Worm (Caenorhabditis elegans) whole organism, L1 larva: ENCODE results near the gene T13H5.8.
A peak's percentile ranks its signal among the peaks of the same experiment; 100 is the strongest.

Experiments used
- C04F5.9 ChIP-seq: sonication (generic microtip); optimal IDR thresholded peaks from 2 replicates; lab custom pipeline; 2016; ENCODE audit warnings: missing genetic modification characterization, missing compliant biosample characterization
- C34B4.2 ChIP-seq: sonication (generic microtip); optimal IDR thresholded peaks from 2 replicates; lab custom pipeline; 2017; ENCODE audit warnings: mild to moderate bottlenecking, missing genetic modification characterization, missing compliant biosample characterization
- F16B12.6 ChIP-seq: fragments of 150-350 bp; optimal IDR thresholded peaks from 2 replicates; lab custom pipeline; 2014; ENCODE audit warnings: missing biosample characterization, missing genetic modification characterization
- aha-1 ChIP-seq: fragments of 150-350 bp; optimal IDR thresholded peaks from 2 replicates; lab custom pipeline; 2014; ENCODE audit warnings: missing biosample characterization, missing genetic modification characterization
- blmp-1 ChIP-seq: fragments of 150-350 bp; optimal IDR thresholded peaks from 2 replicates; lab custom pipeline; 2014; ENCODE audit warnings: missing biosample characterization, missing genetic modification characterization
- ceh-63 ChIP-seq: fragments of 200-800 bp; sonication (Bioruptor generic); optimal IDR thresholded peaks from 2 replicates; lab custom pipeline; 2018; ENCODE audit warnings: mild to moderate bottlenecking, missing genetic modification characterization, missing compliant biosample characterization
- ceh-82 ChIP-seq, 3 experiments: fragments of 150-350 bp in 1 of 3; sonication (generic microtip) in 2 of 3; optimal IDR thresholded peaks; 2 replicates each; lab custom pipeline; 2014 to 2017; ENCODE audit warnings: missing biosample characterization in 3 of 3, missing genetic modification characterization in 3 of 3
- dsc-1 ChIP-seq: sonication (generic microtip); optimal IDR thresholded peaks from 2 replicates; lab custom pipeline; 2016; ENCODE audit warnings: mild to moderate bottlenecking, missing genetic modification characterization, missing compliant biosample characterization
- efl-1 ChIP-seq, 4 experiments: fragments of 150-350 bp; optimal IDR thresholded peaks in 3 of 4; peaks in 1 of 4; 1 replicate in 1 of 4; 2 replicates in 3 of 4; lab custom pipeline; 2014; ENCODE audit warnings: missing biosample characterization in 2 of 4, missing genetic modification characterization in 2 of 4, missing genetic modification reagents in 2 of 4
- efl-3 ChIP-seq: fragments of 200-800 bp; sonication (Bioruptor generic); optimal IDR thresholded peaks from 2 replicates; lab custom pipeline; 2018; ENCODE audit warnings: mild to moderate bottlenecking, missing genetic modification characterization, missing compliant biosample characterization
- egl-13 ChIP-seq: sonication (generic microtip); optimal IDR thresholded peaks from 2 replicates; lab custom pipeline; 2016; ENCODE audit warnings: missing genotype, missing genetic modification reagents, missing genetic modification characterization, missing compliant biosample characterization
- fos-1 ChIP-seq: fragments of 150-350 bp; optimal IDR thresholded peaks from 2 replicates; lab custom pipeline; 2014; ENCODE audit warnings: missing biosample characterization, missing genetic modification characterization
- hlh-17 ChIP-seq: fragments of 200-800 bp; sonication (Bioruptor generic); optimal IDR thresholded peaks from 2 replicates; lab custom pipeline; 2018; ENCODE audit warnings: missing genetic modification characterization, mild to moderate bottlenecking, missing compliant biosample characterization, moderate library complexity, borderline replicate concordance
- hlh-4 ChIP-seq: sonication (generic microtip); optimal IDR thresholded peaks from 2 replicates; lab custom pipeline; 2016; ENCODE audit warnings: mild to moderate bottlenecking, missing genetic modification characterization, missing compliant biosample characterization
- lin-13 ChIP-seq: fragments of 150-350 bp; optimal IDR thresholded peaks from 2 replicates; lab custom pipeline; 2014; ENCODE audit warnings: missing biosample characterization, missing genetic modification reagents, missing genetic modification characterization
- lin-35 ChIP-seq, 2 experiments: fragments of 150-350 bp; optimal IDR thresholded peaks; 2 replicates each; lab custom pipeline; 2014; ENCODE audit warnings: missing biosample characterization in 2 of 2, missing genetic modification characterization in 2 of 2, missing genetic modification reagents in 2 of 2
- lin-39 ChIP-seq: fragments of 150-350 bp; optimal IDR thresholded peaks from 2 replicates; lab custom pipeline; 2014; ENCODE audit warnings: missing biosample characterization, missing genetic modification reagents, missing genetic modification characterization
- lir-3 ChIP-seq: sonication (generic microtip); optimal IDR thresholded peaks from 2 replicates; lab custom pipeline; 2016; ENCODE audit warnings: mild to moderate bottlenecking, missing genetic modification characterization, moderate library complexity, missing compliant biosample characterization; ENCODE audit not compliant: poor library complexity
- lsy-2 ChIP-seq, 2 experiments: fragments of 150-350 bp; optimal IDR thresholded peaks; 2 replicates each; lab custom pipeline; 2014; ENCODE audit warnings: missing biosample characterization in 2 of 2, missing genetic modification characterization in 2 of 2
- mab-9 ChIP-seq: fragments of 200-800 bp; sonication (Bioruptor generic); IDR thresholded peaks from 2 replicates; pipeline ENCODE4 v1.3.6; 2022; ENCODE audit warnings: missing genetic modification reagents, missing genetic modification characterization, missing compliant biosample characterization
- mep-1 ChIP-seq: fragments of 150-350 bp; optimal IDR thresholded peaks from 2 replicates; lab custom pipeline; 2014; ENCODE audit warnings: missing biosample characterization, missing genetic modification characterization
- nhr-28 ChIP-seq: fragments of 150-350 bp; optimal IDR thresholded peaks from 2 replicates; lab custom pipeline; 2014; ENCODE audit warnings: missing biosample characterization, missing genetic modification characterization
- nhr-47 ChIP-seq: sonication (generic microtip); optimal IDR thresholded peaks from 2 replicates; lab custom pipeline; 2016; ENCODE audit warnings: mild to moderate bottlenecking, missing genetic modification characterization, moderate library complexity, missing compliant biosample characterization
- nhr-77 ChIP-seq: fragments of 150-350 bp; optimal IDR thresholded peaks from 2 replicates; lab custom pipeline; 2014; ENCODE audit warnings: missing biosample characterization, missing genetic modification characterization
- nhr-84 ChIP-seq: sonication (generic microtip); optimal IDR thresholded peaks from 2 replicates; lab custom pipeline; 2017; ENCODE audit warnings: missing biosample characterization, missing genetic modification characterization
- nhr-85 ChIP-seq: sonication (generic microtip); peaks from one replicate; lab custom pipeline; 2016; ENCODE audit warnings: missing genetic modification characterization, inconsistent platforms, missing compliant biosample characterization
- nhr-90 ChIP-seq: sonication (generic microtip); optimal IDR thresholded peaks from 2 replicates; lab custom pipeline; 2016; ENCODE audit warnings: mild to moderate bottlenecking, missing genetic modification characterization, missing compliant biosample characterization; ENCODE audit not compliant: poor library complexity
- pax-3 ChIP-seq: fragments of 200-800 bp; sonication (Bioruptor generic); optimal IDR thresholded peaks from 2 replicates; lab custom pipeline; 2018; ENCODE audit warnings: mild to moderate bottlenecking, missing genetic modification characterization, moderate library complexity, missing compliant biosample characterization
- pqm-1 ChIP-seq: sonication (generic microtip); optimal IDR thresholded peaks from 3 replicates; lab custom pipeline; 2017; ENCODE audit warnings: missing biosample characterization, missing genetic modification characterization
- rnt-1 ChIP-seq: sonication (generic microtip); optimal IDR thresholded peaks from 2 replicates; lab custom pipeline; 2016; ENCODE audit warnings: mild to moderate bottlenecking, missing genetic modification characterization, moderate library complexity, missing compliant biosample characterization
- skn-1 ChIP-seq: fragments of 150-350 bp; optimal IDR thresholded peaks from 2 replicates; lab custom pipeline; 2014; ENCODE audit warnings: missing biosample characterization, missing genetic modification characterization
- snu-23 ChIP-seq: sonication (generic microtip); optimal IDR thresholded peaks from 2 replicates; lab custom pipeline; 2016; ENCODE audit warnings: missing genetic modification characterization, missing compliant biosample characterization
- sox-4 ChIP-seq: sonication (generic microtip); optimal IDR thresholded peaks from 2 replicates; lab custom pipeline; 2016; ENCODE audit warnings: missing genetic modification characterization, missing compliant biosample characterization
- sup-37 ChIP-seq: fragments of 200-800 bp; sonication (Bioruptor generic); optimal IDR thresholded peaks from 2 replicates; lab custom pipeline; 2018; ENCODE audit warnings: mild to moderate bottlenecking, missing genetic modification characterization, missing compliant biosample characterization
- swsn-7 ChIP-seq: sonication (generic microtip); optimal IDR thresholded peaks from 2 replicates; lab custom pipeline; 2016; ENCODE audit warnings: missing genetic modification characterization, missing compliant biosample characterization
- unc-130 ChIP-seq: fragments of 150-350 bp; optimal IDR thresholded peaks from 2 replicates; lab custom pipeline; 2017; ENCODE audit warnings: missing biosample characterization, missing genetic modification characterization, inconsistent platforms
- unc-62 ChIP-seq: fragments of 150-350 bp; optimal IDR thresholded peaks from 2 replicates; lab custom pipeline; 2014; ENCODE audit warnings: missing biosample characterization, missing genetic modification reagents, missing genetic modification characterization
- unc-86 ChIP-seq: sonication (generic microtip); optimal IDR thresholded peaks from 2 replicates; lab custom pipeline; 2016; ENCODE audit warnings: missing genetic modification characterization, missing compliant biosample characterization
- unc-98 ChIP-seq: fragments of 200-800 bp; sonication (Bioruptor generic); IDR thresholded peaks from 2 replicates; pipeline ENCODE4 v1.3.6; 2022; ENCODE audit warnings: missing genetic modification characterization, missing compliant biosample characterization
- xbp-1 ChIP-seq: sonication (generic microtip); optimal IDR thresholded peaks from 2 replicates; lab custom pipeline; 2016; ENCODE audit warnings: missing genetic modification characterization, missing compliant biosample characterization
- zag-1 ChIP-seq: fragments of 150-350 bp; optimal IDR thresholded peaks from 2 replicates; lab custom pipeline; 2014; ENCODE audit warnings: missing biosample characterization, missing genetic modification characterization

Gene T13H5.8

DNA sequence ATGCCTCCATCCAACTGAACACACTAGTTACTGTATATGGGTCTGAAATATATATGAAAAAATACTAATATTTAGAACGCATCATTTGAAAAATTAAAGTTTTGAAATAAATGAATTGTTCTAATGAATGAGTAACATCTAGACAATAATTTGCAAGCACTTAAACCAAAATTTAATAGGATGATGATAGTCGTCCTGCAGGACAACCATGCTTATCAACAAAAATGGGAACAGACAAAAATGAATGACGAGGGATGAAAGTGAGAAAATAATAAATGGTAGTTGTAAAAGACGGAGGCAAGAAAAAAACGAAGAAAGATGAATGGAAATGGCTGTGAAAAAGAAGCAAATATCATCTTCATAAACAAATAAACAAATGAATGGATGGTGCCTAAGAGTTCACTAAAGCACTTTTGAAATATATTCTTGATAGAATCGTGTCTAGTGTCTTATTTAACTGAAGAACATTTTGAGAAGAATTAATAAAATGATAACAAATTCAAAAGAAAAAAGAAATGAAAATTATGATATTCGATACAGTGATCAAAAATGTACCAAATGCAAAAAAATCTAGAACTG lies 13.0 kb downstream of the T13H5.8 start, which contains the start of gene gldi-7:
TSS of gene gldi-7 (minus strand) at position 42 of the 579 bp plus-strand sequence.
- TF ChIP-seq blmp-1 (peak; percentile 11), efl-1 (optimal IDR thresholded peaks at IDR 0.05; lab: Kevin White, UChicago) (no peak), efl-1 (GFP tag; optimal IDR thresholded peaks at IDR 0.05 in 1 of 2; lab: Kevin White, UChicago) (peak in 1 of 2 experiments; percentile 54), swsn-7 (tag; lab: Kevin White, UChicago) (no peak)

DNA sequence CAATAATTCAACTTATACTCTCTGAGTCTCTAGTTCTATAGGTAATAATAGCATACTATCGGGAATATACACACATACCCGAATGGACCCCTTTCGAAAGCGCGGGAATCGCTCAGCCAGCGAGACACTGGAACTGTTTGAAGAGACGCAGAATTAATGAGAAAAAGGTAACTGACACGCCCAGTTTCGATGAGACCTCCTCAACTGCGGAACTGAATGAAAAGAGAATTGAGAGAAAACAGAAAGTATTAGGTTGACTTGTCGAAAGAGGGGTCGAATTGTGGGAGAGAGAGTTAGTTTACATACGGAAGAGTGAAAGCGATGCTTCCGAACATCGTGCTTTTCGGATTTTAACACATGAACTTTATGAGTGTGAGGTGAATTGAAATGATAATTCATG lies 13.7 kb downstream of the T13H5.8 start:
- TF ChIP-seq C34B4.2 (tag; lab: Kevin White, UChicago) (no peak), mep-1 (tag; lab: Kevin White, UChicago) (no peak), xbp-1 (no peak), lin-39 (tag; lab: Kevin White, UChicago) (no peak), hlh-4 (no peak), hlh-17 (GFP tag; lab: Kevin White, UChicago) (no peak), pqm-1 (tag; lab: Kevin White, UChicago) (no peak), egl-13 (no peak), swsn-7 (tag; lab: Kevin White, UChicago) (no peak), zag-1 (tag; lab: Kevin White, UChicago) (no peak), lsy-2 (tag; optimal IDR thresholded peaks at IDR 0.05; lab: Kevin White, UChicago) (no peak), mab-9 (GFP tag; lab: Robert Waterston, UW) (no peak), sup-37 (no peak), fos-1 (tag; lab: Kevin White, UChicago) (no peak), lin-35 (GFP tag; optimal IDR thresholded peaks at IDR 0.05; lab: Kevin White, UChicago) (no peak), F16B12.6 (tag; lab: Kevin White, UChicago) (no peak), lin-13 (GFP tag; lab: Kevin White, UChicago) (no peak), C04F5.9 (no peak), ceh-63 (GFP tag; lab: Kevin White, UChicago) (no peak), nhr-84 (tag; lab: Kevin White, UChicago) (no peak), blmp-1 (peak; percentile 98), nhr-47 (tag; lab: Kevin White, UChicago) (no peak), efl-1 (optimal IDR thresholded peaks at IDR 0.05; lab: Kevin White, UChicago) (no peak), efl-1 (GFP tag; optimal IDR thresholded peaks at IDR 0.05 in 1 of 2; lab: Kevin White, UChicago) (peak in 1 of 2 experiments; percentile 31), efl-3 (no peak), aha-1 (no peak), ceh-82 (tag; optimal IDR thresholded peaks at IDR 0.05; lab: Kevin White, UChicago) (no peak), pax-3 (tag; lab: Kevin White, UChicago) (no peak), dsc-1 (tag; lab: Kevin White, UChicago) (no peak), unc-98 (GFP tag; lab: Robert Waterston, UW) (no peak), unc-86 (tag; lab: Kevin White, UChicago) (no peak), unc-62 (GFP tag; lab: Kevin White, UChicago) (no peak), nhr-90 (tag; lab: Kevin White, UChicago) (no peak), nhr-85 (peak; percentile 8), sox-4 (tag; lab: Kevin White, UChicago) (no peak), nhr-28 (tag; lab: Kevin White, UChicago) (no peak), rnt-1 (peak; percentile 6), lir-3 (no peak), nhr-77 (tag; lab: Kevin White, UChicago) (no peak), unc-130 (tag; lab: Kevin White, UChicago) (no peak), skn-1 (tag; lab: Kevin White, UChicago) (no peak), snu-23 (GFP tag; lab: Kevin White, UChicago) (peak; percentile 11)
